Worm (Caenorhabditis elegans) whole organism, mixed stage, embryonic: ENCODE data around the gene ogdh-1.
"Not testable (repeated sequence)": the region's sequence is repeated elsewhere in the genome, so short reads cannot be mapped to it uniquely, and the experiment has no call there.

Source experiments
- M03D4.4 ChIP-seq: sonication (generic microtip); optimal IDR thresholded peaks from 2 replicates; lab custom pipeline; 2017; ENCODE audit warnings: mild to moderate bottlenecking, missing genetic modification characterization, missing compliant biosample characterization
- bed-3 ChIP-seq: fragments of 200-800 bp; sonication (Bioruptor generic); optimal IDR thresholded peaks from 3 replicates; lab custom pipeline; 2018; ENCODE audit warnings: mild to moderate bottlenecking, missing genetic modification characterization, moderate library complexity, missing compliant biosample characterization
- blmp-1 ChIP-seq: fragments of 150-350 bp; optimal IDR thresholded peaks from 2 replicates; lab custom pipeline; 2014; ENCODE audit warnings: missing biosample characterization, missing genetic modification characterization
- ceh-39 ChIP-seq: fragments of 150-350 bp; optimal IDR thresholded peaks from 2 replicates; lab custom pipeline; 2014; ENCODE audit warnings: missing biosample characterization, missing genetic modification characterization
- ceh-43 ChIP-seq: fragments of 200-800 bp; sonication (Bioruptor generic); optimal IDR thresholded peaks from 2 replicates; lab custom pipeline; 2018; ENCODE audit warnings: mild to moderate bottlenecking, missing genetic modification characterization, moderate library complexity, missing compliant biosample characterization
- ceh-83 ChIP-seq: fragments of 200-800 bp; sonication (Bioruptor generic); optimal IDR thresholded peaks from 2 replicates; lab custom pipeline; 2018; ENCODE audit warnings: mild to moderate bottlenecking, missing genetic modification characterization, missing compliant biosample characterization
- ces-1 ChIP-seq: fragments of 150-350 bp; optimal IDR thresholded peaks from 2 replicates; lab custom pipeline; 2014; ENCODE audit warnings: missing biosample characterization, missing genetic modification reagents, missing genetic modification characterization
- cnd-1 ChIP-seq: fragments of 200-800 bp; sonication (Bioruptor generic); optimal IDR thresholded peaks from 2 replicates; lab custom pipeline; 2018; ENCODE audit warnings: mild to moderate bottlenecking, missing genetic modification characterization, missing compliant biosample characterization
- elt-1 ChIP-seq: sonication (generic microtip); optimal IDR thresholded peaks from 2 replicates; lab custom pipeline; 2017; ENCODE audit warnings: missing genetic modification characterization, mild to moderate bottlenecking, missing compliant biosample characterization, antibody characterized with exemption, moderate library complexity, borderline replicate concordance; ENCODE audit not compliant: insufficient read depth
- elt-3 ChIP-seq: fragments of 150-350 bp; optimal IDR thresholded peaks from 2 replicates; lab custom pipeline; 2014; ENCODE audit warnings: missing biosample characterization, missing genetic modification characterization
- flh-1 ChIP-seq: fragments of 200-800 bp; sonication (Bioruptor generic); optimal IDR thresholded peaks from 2 replicates; lab custom pipeline; 2018; ENCODE audit warnings: mild to moderate bottlenecking, missing genetic modification characterization, moderate library complexity, missing compliant biosample characterization
- ham-2 ChIP-seq: fragments of 200-800 bp; sonication (Bioruptor generic); optimal IDR thresholded peaks from 2 replicates; lab custom pipeline; 2018; ENCODE audit warnings: mild to moderate bottlenecking, missing genetic modification characterization, missing compliant biosample characterization
- hlh-1 ChIP-seq: fragments of 150-350 bp; optimal IDR thresholded peaks from 2 replicates; lab custom pipeline; 2014; ENCODE audit warnings: missing biosample characterization, missing genetic modification reagents, missing genetic modification characterization
- lin-13 ChIP-seq: fragments of 150-350 bp; optimal IDR thresholded peaks from 2 replicates; lab custom pipeline; 2014; ENCODE audit warnings: missing biosample characterization, missing genetic modification characterization
- lin-32 ChIP-seq: fragments of 200-800 bp; sonication (Bioruptor generic); optimal IDR thresholded peaks from 2 replicates; lab custom pipeline; 2018; ENCODE audit warnings: mild to moderate bottlenecking, missing genetic modification characterization, missing compliant biosample characterization
- lsy-2 ChIP-seq: fragments of 150-350 bp; optimal IDR thresholded peaks from 2 replicates; lab custom pipeline; 2014; ENCODE audit warnings: missing biosample characterization, missing genetic modification characterization
- mab-5 ChIP-seq: fragments of 150-350 bp; optimal IDR thresholded peaks from 2 replicates; lab custom pipeline; 2014; ENCODE audit warnings: missing biosample characterization, missing genetic modification characterization
- mep-1 ChIP-seq: fragments of 150-350 bp; optimal IDR thresholded peaks from 2 replicates; lab custom pipeline; 2017; ENCODE audit warnings: missing biosample characterization, missing genetic modification reagents, missing genetic modification characterization, inconsistent platforms
- nhr-12 ChIP-seq: fragments of 150-350 bp; optimal IDR thresholded peaks from 2 replicates; lab custom pipeline; 2014; ENCODE audit warnings: missing biosample characterization, missing genetic modification characterization
- nhr-237 ChIP-seq: fragments of 150-350 bp; optimal IDR thresholded peaks from 2 replicates; lab custom pipeline; 2014; ENCODE audit warnings: missing biosample characterization, missing genetic modification characterization
- pha-4 ChIP-seq: fragments of 150-350 bp; optimal IDR thresholded peaks from 2 replicates; lab custom pipeline; 2018; ENCODE audit warnings: missing biosample characterization, missing genetic modification reagents, missing genetic modification characterization
- sem-2 ChIP-seq: fragments of 200-800 bp; sonication (Bioruptor generic); optimal IDR thresholded peaks from 2 replicates; lab custom pipeline; 2018; ENCODE audit warnings: mild to moderate bottlenecking, missing genetic modification characterization, missing compliant biosample characterization
- sptf-1 ChIP-seq: sonication (generic microtip); optimal IDR thresholded peaks from 2 replicates; lab custom pipeline; 2017; ENCODE audit warnings: mild to moderate bottlenecking, missing genetic modification characterization, moderate library complexity, missing compliant biosample characterization
- unc-120 ChIP-seq: sonication (generic microtip); optimal IDR thresholded peaks from 2 replicates; lab custom pipeline; 2017; ENCODE audit warnings: missing genetic modification characterization, missing compliant biosample characterization; ENCODE audit not compliant: poor library complexity, severe bottlenecking
- unc-39 ChIP-seq: fragments of 150-350 bp; optimal IDR thresholded peaks from 2 replicates; lab custom pipeline; 2014; ENCODE audit warnings: missing biosample characterization, missing genetic modification characterization
- unc-62 ChIP-seq: fragments of 150-350 bp; optimal IDR thresholded peaks from 2 replicates; lab custom pipeline; 2014; ENCODE audit warnings: missing biosample characterization, missing genetic modification reagents, missing genetic modification characterization
- zip-8 ChIP-seq: fragments of 150-350 bp; optimal IDR thresholded peaks from 2 replicates; lab custom pipeline; 2014; ENCODE audit warnings: missing biosample characterization, missing genetic modification characterization
- ztf-11 ChIP-seq: fragments of 150-350 bp; optimal IDR thresholded peaks from 2 replicates; lab custom pipeline; 2014; ENCODE audit warnings: missing biosample characterization, missing genetic modification characterization

Gene ogdh-1

DNA sequence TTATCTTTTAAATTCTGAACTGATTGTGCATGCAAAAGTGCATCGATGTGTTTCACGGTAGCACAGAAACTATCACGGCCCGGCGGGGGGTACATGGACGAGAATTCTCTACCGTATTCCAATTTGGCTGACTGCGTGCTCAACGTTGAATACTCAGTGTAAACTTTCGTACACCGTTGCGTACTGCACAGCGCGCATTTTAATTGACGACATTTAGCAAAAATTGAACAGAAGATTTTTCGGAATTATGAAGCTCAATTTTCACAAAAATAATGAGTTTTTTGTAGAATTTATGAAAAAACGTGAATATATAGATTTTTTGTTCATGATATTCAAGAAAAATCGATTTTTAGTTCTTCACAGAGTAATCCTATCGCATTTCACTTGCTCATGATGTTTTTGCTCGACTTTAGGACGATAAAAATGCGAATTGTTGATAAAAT, 21.7 kb upstream of the ogdh-1 start:
- peak; percentile 5 for TF ChIP-seq unc-120 (tag; lab: Kevin White, UChicago)
- TF ChIP-seq cnd-1 (tag; lab: Kevin White, UChicago): peak; percentile 12
- peak; percentile 21 for TF ChIP-seq M03D4.4
- peak; percentile 94 for TF ChIP-seq lsy-2
- TF ChIP-seq ces-1: peak; percentile 48
- peak; percentile 77 for TF ChIP-seq nhr-237 (tag; lab: Kevin White, UChicago)
- peak; percentile 2 for TF ChIP-seq mep-1 (tag; lab: Kevin White, UChicago)
- TF ChIP-seq sptf-1 (tag; lab: Kevin White, UChicago): peak; percentile 44

DNA sequence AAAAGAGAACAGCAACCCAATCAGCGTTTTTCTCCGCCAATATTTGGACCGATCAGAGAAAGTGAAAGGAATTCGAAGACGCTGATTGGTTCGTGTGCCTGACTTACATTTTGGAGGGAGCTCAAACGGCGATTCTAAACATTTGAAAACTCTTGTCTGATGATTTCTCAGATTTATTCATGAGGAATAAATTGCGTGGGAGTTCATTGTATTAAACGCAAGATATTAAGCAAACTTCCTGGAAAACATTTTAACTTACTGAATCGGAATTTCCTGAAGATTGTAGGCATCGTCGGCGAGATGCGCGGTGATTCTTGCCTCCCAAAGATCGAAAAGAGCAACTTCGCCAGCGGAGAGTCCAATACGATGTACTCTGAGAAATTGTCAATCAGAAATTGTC, 20.8 kb upstream of the ogdh-1 start, which contains the start of gene K08F11.1:
K08F11.1 (plus strand) TSS at position 301 of the 400 bp plus-strand sequence.
- TF ChIP-seq mep-1 (tag; lab: Kevin White, UChicago) (no peak), ces-1 (no peak), lin-32 (GFP tag; lab: Kevin White, UChicago) (no peak), cnd-1 (tag; lab: Kevin White, UChicago) (no peak), ceh-83 (GFP tag; lab: Kevin White, UChicago) (no peak), nhr-237 (tag; lab: Kevin White, UChicago) (no peak), bed-3 (GFP tag; lab: Kevin White, UChicago) (no peak), pha-4 (no peak), unc-39 (tag; lab: Kevin White, UChicago) (no peak)

DNA sequence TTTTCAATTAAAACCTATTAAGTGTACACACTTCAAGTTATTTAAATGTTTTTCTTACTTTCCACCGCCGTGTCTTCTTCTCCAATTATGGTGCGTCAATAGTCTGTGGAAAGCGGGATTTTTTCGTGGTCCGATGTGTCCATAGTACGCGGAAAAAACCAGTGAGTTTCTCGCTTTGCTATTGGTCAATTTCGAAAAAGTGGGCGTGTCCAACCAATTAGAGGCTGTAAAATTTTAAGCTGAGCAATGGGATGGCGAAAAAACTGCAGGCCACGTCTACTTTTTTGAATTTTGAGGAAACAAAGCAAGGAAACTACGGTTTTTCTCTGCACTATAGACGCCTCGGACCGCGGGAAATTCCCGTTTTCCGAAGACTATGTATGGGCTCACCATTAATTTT, 19.9 kb upstream of the ogdh-1 start:
- TF ChIP-seq ceh-83 (GFP tag; lab: Kevin White, UChicago) (no peak), pha-4 (no peak), nhr-12 (tag; lab: Kevin White, UChicago) (no peak), lin-13 (tag; lab: Kevin White, UChicago) (no peak), M03D4.4 (no peak), hlh-1 (tag; lab: Kevin White, UChicago) (no peak), bed-3 (GFP tag; lab: Kevin White, UChicago) (no peak), elt-1 (no peak), mep-1 (tag; lab: Kevin White, UChicago) (no peak), mab-5 (tag; lab: Kevin White, UChicago) (no peak), ztf-11 (tag; lab: Kevin White, UChicago) (no peak), nhr-237 (tag; lab: Kevin White, UChicago) (no peak), blmp-1 (no peak), zip-8 (tag; lab: Kevin White, UChicago) (no peak), sptf-1 (tag; lab: Kevin White, UChicago) (no peak), ceh-39 (no peak)

DNA sequence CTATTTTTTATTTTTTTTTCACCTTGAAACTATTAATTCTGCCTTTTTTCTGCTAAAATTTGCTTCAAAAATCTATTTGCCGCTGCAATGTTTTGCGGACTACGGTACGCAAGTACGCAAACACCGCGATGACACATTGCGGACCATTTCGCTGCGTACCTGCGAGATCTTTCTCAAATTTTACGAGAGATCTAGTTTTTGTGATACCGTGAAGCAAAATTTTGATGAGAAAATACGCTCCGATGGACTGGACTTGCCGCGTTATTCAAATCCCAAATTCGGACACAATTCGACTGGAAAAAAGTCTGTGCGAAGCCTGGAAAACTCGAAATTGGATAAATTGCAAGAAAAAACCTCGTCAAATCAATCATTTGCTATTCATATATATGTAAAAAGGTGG, 16.7 kb upstream of the ogdh-1 start:
- peak; percentile 61 for TF ChIP-seq lsy-2

DNA sequence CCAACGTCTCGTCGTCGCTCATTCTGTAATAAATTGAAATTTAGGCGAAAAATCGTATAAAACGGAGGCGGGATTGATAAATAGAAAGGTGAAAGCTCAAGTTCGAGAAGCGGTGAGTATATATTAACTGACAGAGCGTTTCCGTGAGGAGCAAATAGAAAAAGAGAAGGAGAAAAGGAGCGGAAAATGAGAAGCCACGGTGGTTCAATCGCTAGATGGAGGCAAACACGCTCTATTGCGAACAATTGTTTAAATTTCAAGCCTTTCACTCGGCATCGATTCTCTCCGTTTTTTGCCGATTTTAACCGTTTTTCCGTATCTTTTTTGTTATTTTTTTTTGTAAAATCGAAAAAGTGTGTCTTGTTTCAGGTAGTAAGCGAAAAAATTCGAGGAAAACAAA, 12.0 kb upstream of the ogdh-1 start, which contains the start of gene miro-1:
miro-1 (minus strand) TSS at position 23 of the 400 bp plus-strand sequence.
- not testable (repeated sequence) for TF ChIP-seq elt-3; lin-32 (GFP tag; lab: Kevin White, UChicago); ceh-39

DNA sequence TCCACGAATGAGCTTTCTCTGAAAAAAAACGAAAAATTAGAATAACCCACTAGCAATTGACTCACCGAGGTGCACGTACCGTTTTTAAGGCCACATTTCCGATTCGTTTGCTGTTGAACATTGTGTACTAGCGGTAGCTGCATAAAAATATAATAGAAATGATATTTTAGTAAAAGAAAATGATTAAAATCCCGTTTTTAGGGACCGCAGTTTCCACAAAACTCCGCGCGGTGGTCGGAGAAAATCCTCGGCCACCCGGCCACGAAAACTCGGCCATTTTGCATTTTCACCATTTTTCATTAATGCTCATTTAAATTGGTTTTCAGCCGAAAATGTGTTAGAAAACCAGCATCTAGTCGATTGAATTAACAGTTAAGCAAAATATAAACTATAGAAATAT, 8.6 kb upstream of the ogdh-1 start, which contains the start of gene yars-2:
yars-2 (minus strand) TSS at position 249 of the 400 bp plus-strand sequence.
- TF ChIP-seq bed-3 (GFP tag; lab: Kevin White, UChicago) (no peak), ces-1 (peak; percentile 5), sem-2 (GFP tag; lab: Kevin White, UChicago) (no peak), ceh-39 (no peak), lsy-2 (no peak), M03D4.4 (no peak)

DNA sequence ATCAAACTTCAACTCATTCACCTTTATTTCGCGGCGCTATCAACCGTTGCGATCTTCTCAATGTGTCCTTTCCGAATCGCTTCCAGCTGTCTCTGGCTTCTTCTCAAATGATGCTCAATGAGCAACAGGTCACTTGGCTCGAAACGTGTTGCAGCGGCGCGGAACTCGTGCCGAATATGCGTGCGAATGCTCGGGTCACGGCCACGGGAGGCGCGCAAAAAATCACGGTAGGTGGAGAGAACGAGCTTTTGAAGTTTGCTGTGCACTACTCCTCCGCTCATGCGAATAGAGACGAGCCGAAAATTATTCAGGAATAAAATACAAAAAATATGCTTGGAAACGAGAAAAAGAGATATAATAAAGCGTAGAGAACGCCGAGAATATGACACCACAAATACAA, 6.6 kb upstream of the ogdh-1 start, which contains the start of gene cif-1:
cif-1 (minus strand) TSS at position 297 of the 400 bp plus-strand sequence.
- TF ChIP-seq M03D4.4 (no peak), flh-1 (GFP tag; lab: Kevin White, UChicago) (no peak)
- TF ChIP-seq, all 35 proteins: peak for 0

DNA sequence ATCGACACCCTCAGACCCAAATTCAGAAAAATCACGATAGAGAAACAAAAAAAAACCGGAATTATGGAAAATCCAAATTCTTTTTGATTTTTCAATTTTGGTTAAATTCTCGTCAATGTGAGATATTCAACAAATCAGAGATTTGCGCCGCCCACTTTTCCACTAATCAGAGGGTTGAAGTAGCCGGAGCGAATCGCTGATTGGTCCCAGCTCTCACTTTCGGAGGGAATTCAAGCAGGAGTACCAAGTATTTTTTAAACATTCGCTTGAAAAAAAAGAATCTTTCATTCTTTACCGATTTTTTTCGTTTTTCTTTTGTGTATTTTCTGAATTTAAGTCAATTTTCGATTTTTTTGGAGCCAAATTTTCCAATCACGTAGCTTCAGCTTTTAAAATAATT, 2.1 kb upstream of the ogdh-1 start:
- no peak for TF ChIP-seq unc-39 (tag; lab: Kevin White, UChicago)
- no peak for TF ChIP-seq unc-62
- TF ChIP-seq ceh-39: no peak
- TF ChIP-seq flh-1 (GFP tag; lab: Kevin White, UChicago): no peak
- TF ChIP-seq ceh-43: no peak
- TF ChIP-seq sptf-1 (tag; lab: Kevin White, UChicago): no peak
- TF ChIP-seq ham-2 (GFP tag; lab: Kevin White, UChicago): no peak
- TF ChIP-seq, all 35 proteins: peak for 0
